Fruit fly (Drosophila melanogaster): Measurements from ENCODE around the gene TwdlO.

The TwdlO gene

DNA sequence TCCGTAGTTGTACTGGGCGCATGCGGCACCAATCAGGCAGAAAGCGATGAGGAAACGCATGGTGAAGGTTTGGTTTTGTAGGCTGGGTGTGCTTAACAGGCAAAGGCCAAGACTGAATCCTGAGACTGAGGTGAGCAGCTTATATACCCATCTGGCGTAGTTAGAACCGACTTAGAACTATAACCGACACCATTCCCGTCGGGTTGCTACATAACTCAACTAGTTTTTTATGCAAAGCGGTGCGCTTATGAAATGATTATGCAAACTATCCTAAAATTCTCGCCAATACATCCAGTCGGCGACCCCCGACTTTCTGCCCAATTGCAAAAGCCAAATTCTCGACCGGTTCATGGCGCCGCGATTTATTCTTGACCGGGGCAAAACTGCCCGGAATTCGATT is at the start of gene TwdlO:
TwdlO (minus strand) TSS at position 101 of the 400 bp plus-strand sequence.
- TF ChIP-seq CTCF (optimal IDR thresholded peaks at IDR 0.05) (no peak), CG8478 (optimal IDR thresholded peaks at IDR 0.05) (no peak)

DNA sequence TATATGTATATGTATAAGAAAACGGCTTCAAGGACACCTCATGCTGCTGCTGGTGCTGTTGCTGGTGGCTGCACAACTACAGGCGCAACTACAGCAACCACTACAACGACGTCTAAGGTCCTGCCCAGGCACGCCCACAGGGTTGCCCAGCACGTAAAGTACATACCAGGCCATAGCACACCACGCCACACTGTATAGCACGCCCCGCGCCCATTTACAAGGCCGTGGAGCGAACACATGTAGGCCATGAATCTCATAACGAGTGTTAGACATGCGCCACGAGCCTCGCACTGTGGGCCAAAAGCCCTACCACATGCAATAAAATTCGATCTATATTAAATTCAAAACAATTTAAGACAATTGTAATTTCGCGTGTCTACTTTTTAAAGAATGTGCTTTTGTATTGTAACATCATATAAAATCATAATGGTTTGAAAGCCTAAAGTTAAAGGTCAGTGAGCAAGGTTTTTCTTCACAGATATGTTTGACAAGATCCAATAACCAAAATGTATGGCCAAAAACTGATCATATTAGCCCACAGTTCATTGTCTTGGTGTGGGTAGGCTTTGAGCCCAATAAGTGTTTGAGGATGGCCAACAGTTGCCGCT is 45.1 kb upstream of the TwdlO start:
- TF ChIP-seq CG8478 (optimal IDR thresholded peaks at IDR 0.05) (no peak), CTCF (optimal IDR thresholded peaks at IDR 0.05) (no peak)

DNA sequence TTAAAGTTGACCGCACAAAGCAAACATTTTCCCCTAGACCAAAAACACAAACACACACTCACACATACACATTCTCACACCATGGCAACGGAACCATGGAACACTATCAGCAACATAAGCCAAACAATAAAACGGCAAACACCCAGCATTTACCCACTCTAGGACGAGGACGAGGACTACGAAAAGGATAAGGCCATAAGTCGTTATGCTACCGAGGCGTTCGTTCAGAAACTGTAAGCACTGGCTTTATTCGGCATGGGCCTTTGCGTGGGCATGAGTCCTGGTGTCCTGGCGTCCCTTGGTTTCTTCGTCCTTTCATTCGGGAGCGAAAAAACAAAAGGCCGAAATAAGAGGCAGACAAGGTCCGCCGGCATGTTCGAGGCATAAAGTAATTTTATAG is 43.7 kb upstream of the TwdlO start:
- TF ChIP-seq CTCF (optimal IDR thresholded peaks at IDR 0.05) (no peak), CG8478 (optimal IDR thresholded peaks at IDR 0.05) (no peak)

DNA sequence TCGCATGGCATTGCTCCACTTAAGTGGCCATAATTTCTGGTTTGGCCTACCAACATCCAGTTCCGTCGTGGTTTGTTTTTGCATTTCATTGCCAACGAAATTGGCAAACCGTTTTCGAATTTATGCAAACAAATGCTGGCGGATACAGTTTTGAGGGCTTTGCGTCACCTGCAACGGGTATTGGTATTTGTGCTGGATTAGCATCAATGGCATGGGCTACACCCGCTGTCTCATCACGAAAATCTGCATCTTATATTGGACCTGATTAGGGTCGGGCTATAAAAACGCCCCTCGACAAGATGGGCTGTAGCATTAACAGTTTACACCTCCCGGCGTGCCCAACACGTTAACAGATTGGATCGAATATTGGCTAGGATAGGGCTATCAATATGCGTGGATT is 29.6 kb upstream of the TwdlO start, which contains the start of gene Tb:
Tb (plus strand) TSS at position 301 of the 400 bp plus-strand sequence.
- TF ChIP-seq CG8478 (optimal IDR thresholded peaks at IDR 0.05) (no peak), CTCF (optimal IDR thresholded peaks at IDR 0.05) (no peak)

DNA sequence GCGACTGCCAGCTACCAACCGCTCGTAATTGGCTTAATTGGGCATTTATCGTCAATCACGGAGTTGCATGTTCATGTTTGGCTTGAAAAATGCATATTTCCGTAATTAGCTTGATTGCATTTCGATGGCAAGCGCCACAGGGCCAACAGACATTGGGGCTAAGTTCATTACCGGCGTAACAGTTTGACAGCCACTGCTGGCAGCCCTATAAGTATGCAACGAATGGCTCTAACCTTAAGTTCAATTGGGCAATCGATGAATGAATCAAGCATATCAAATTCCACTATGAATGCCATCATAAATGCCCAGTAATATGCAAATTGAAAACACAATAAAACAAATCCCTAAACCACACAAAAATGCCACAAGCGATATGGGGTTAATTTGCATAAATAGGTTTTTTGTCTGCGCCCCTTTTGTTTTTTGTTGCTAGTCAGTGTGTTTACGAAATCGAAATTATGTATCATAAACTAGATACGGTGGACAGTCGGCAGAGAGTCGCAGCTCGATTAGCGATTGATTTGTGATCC is 28.9 kb upstream of the TwdlO start:
- TF ChIP-seq CG8478 (optimal IDR thresholded peaks at IDR 0.05) (no peak), CTCF (optimal IDR thresholded peaks at IDR 0.05) (no peak)

DNA sequence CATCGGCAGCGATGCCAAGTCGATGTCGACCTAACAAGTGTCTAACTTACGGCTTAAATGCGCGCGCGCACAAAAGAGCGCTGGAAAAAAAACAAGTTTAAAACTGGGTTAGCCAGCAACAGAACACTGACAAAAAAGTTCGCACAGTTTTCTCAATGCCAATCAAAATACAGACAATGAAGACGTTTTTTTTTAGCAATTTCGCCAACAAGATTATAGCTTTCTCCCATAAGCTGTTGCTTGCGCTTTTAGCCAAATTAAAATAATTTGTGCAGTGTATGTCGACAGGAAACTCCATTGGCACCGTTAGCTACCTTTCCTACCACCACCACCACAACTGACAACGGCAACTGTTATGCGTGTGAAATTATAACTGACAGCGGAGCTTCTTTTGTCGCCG is 28.1 kb upstream of the TwdlO start:
- TF ChIP-seq CG8478 (optimal IDR thresholded peaks at IDR 0.05) (no peak), CTCF (optimal IDR thresholded peaks at IDR 0.05) (no peak)

DNA sequence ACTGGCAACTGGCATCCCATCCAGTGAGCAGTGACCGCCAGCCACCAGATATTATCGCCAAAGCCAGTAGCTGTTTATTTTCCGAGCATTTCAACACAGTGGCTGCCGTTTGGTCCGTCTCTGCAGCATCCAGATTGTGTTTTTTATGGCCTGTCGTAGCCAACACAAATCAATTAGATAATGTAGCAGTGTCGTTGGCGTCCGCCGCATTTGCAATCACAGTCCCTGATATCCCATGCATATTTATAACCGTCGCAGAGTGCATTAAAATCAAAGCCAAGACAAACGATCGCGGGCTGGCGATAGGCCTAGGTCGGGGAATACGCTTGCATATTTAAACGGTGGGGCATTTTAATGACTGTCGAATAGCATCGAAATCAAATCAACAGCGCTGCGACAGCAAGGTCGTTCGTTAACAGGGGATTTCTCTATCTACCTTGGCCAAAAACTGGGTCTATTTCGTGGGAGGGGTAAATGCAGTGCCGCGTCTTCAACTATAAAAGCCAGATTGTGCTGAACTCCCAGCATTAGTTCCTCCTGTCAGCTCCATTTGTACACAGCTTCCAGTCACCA is 13.1 kb upstream of the TwdlO start, which contains the start of gene TwdlD:
TwdlD (plus strand) TSS at position 523 of the 573 bp plus-strand sequence.
- TF ChIP-seq CTCF (optimal IDR thresholded peaks at IDR 0.05), result no peak
- no peak for TF ChIP-seq CG8478 (optimal IDR thresholded peaks at IDR 0.05)

DNA sequence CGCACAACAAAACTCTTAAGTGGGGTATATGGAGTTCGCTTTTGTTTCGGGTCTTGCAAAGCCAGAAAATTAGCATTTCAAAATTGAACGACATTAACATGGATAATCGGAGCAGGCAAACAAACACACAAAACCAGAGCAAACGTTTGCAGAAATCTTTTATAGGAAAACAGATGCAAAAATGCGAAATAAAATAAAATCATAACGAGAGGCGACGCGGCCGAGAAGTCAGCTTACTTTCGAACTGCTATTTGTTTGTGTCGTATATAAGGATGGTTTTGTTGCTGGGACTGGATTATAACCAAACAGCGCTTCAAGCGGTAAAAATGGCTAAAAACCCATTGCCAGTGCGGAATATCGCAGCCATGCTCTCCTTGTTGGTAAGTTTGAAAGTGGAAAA is 9.8 kb upstream of the TwdlO start, which contains the start of gene TwdlS:
TwdlS (plus strand) TSS at position 301 of the 400 bp plus-strand sequence.
- TF ChIP-seq CG8478 (optimal IDR thresholded peaks at IDR 0.05) (no peak), CTCF (optimal IDR thresholded peaks at IDR 0.05) (no peak)

DNA sequence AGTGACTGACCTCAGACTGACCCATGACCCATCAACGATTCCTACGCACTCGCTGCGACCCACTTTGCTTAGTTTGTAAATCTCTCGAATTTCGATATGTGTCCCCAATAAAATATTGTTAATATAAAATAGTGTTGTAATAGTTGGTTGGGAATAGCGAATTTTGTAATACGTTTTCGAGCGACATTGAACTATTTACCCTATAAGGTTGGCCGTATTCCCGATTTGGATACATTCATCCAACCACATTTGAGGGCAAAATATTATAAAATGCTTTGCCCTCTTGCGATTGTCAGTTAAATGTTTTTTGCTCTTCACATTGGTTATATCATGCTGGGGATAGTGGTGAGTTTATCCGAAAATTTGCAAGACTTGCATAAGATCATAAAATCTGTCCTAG is 8.0 kb upstream of the TwdlO start, which contains the start of gene TwdlR:
TwdlR (plus strand) TSS at position 301 of the 400 bp plus-strand sequence.
- TF ChIP-seq CTCF (optimal IDR thresholded peaks at IDR 0.05) (no peak), CG8478 (optimal IDR thresholded peaks at IDR 0.05) (no peak)

DNA sequence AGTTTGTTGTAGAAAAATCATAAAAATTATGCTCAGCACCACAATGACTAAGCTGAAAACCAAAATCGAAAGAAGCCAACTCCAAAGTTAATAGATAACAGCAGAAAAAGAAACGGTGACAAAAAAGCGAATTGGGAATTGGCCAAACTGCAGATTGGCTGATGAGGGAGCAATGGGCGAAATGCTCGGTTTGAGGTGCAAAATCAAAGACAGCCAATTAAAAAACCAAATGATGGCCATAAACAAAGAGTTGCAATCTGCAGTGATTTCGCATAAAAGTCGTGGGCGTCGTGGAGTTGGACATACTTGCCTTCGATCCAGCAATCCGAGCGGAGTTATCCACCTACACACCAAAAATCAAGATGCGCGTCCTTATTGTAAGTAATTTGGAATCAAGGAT is 6.9 kb upstream of the TwdlO start, which contains the start of gene TwdlH:
TwdlH (plus strand) TSS at position 301 of the 400 bp plus-strand sequence.
- TF ChIP-seq CG8478 (optimal IDR thresholded peaks at IDR 0.05) (no peak), CTCF (optimal IDR thresholded peaks at IDR 0.05) (no peak)

DNA sequence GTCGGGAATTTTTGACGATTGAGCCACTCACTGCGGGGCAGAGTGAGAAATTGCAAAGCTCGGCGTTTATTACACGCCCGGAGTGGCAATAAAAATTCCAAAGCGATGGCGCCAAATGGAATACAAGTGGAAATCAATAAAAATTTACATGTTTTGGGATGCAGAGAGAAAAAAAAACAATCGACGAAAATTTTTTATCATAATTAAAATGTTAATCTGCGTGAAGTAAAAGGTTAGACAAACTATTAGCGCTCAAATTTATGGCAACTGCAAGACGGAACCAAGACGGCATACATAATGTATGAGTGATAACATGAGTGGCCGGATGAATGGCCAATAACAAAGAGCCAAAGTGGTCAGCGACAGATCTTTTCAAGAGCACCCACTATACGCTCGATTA is 6.5 kb upstream of the TwdlO start:
- no peak for TF ChIP-seq CG8478 (optimal IDR thresholded peaks at IDR 0.05)
- TF ChIP-seq CTCF (optimal IDR thresholded peaks at IDR 0.05), result no peak

DNA sequence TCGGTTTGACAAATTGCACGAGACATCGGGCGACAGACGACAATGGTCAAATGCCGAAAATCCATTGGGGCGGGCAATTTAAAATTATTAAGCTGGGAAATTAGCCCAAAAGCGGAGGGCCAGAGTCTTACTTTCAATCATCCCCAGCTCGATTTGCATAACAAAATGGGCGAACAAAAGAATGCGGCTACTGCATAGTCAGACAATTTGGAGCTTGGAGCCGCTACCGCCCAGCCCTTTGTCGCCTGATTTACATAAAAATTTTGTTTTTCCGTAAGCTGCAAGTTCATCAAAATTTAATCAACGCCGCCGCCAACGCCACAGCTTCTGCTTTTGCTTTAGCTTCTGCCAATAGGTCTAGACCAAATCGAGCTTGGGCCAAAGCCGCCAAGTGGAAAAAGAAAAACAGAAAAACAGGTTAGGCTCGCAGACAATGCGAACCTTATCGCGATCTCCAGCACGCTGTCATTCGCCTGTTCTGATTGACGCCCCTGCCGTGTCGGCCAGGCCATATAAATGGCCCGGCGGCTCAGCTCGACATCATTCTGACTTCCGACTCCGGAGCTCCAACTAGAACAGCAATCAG is 4.9 kb upstream of the TwdlO start, which contains the start of gene TwdlN:
TwdlN (plus strand) TSS at position 536 of the 586 bp plus-strand sequence.
- no peak for TF ChIP-seq CG8478 (optimal IDR thresholded peaks at IDR 0.05)
- TF ChIP-seq CTCF (optimal IDR thresholded peaks at IDR 0.05), result no peak

DNA sequence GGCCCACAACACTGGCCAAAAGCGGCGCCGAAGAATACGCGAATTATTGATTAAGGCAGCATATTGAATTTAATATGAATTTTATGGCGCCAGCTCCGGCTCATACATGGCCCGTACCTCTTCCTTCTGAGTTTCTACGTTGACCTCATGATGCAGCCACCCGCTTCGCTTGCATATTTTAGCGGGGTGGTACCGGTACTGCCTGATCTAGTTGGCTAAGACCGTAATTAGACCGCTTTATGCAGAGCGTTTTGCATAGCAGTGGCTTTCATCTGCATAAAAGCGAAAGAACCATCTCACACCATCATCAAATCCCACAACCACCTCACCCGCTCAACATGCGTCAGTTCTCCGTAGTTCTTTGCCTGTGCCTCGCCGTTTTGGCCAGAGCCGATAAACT is 3.1 kb upstream of the TwdlO start, which contains the start of gene TwdlJ:
TwdlJ (plus strand) TSS at position 301 of the 400 bp plus-strand sequence.
- no peak for TF ChIP-seq CTCF (optimal IDR thresholded peaks at IDR 0.05)
- no peak for TF ChIP-seq CG8478 (optimal IDR thresholded peaks at IDR 0.05)

DNA sequence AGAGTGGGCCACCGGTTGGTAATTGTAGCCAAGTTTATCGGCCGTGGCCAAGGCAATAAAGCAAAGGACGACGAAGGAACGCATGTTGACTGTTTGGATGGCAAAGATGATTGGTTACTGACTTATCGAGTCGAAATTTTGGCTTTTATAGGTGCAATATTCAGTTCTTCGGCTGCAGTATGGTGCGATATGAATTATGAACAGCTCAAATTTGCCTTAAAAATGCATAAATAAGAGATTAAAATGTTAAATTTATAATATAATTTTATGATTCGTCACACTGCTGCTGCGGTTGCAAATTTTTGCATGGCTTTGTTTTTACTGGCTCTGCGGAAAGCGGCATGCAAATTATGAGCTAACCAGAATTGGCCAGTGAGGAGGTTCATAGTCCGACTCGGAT is 2.1 kb upstream of the TwdlO start, which contains the start of gene TwdlK:
TwdlK (minus strand) TSS at position 101 of the 400 bp plus-strand sequence.
- TF ChIP-seq CG8478 (optimal IDR thresholded peaks at IDR 0.05) (no peak), CTCF (optimal IDR thresholded peaks at IDR 0.05) (no peak)

DNA sequence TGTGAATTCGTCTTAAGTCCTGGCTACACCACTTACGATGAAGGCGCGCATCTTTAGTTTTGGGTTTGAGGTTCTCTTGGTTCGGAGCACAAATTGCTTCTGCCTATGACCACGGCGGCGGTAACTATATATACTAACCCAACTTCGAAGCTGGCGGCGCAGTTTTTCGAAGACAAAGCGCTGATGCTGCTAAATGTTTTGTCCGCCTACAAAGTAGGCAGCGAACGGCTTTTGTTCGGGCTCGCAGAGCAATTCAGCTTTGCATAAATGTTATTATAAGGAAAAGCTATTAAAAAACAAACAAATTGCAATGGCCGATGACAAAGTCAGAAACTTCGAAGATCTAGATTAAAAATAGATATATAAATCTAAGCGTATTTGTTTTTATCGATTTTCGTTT is 986 bp downstream of the TwdlO start, which contains the start of gene TwdlL:
TwdlL (minus strand) TSS at position 101 of the 400 bp plus-strand sequence.
- TF ChIP-seq CG8478 (optimal IDR thresholded peaks at IDR 0.05) (no peak), CTCF (optimal IDR thresholded peaks at IDR 0.05) (no peak)

Data from S2 (cell line).